Worm (Caenorhabditis elegans): Measurements from ENCODE around the gene F01F1.2.

F01F1.2 gene

DNA sequence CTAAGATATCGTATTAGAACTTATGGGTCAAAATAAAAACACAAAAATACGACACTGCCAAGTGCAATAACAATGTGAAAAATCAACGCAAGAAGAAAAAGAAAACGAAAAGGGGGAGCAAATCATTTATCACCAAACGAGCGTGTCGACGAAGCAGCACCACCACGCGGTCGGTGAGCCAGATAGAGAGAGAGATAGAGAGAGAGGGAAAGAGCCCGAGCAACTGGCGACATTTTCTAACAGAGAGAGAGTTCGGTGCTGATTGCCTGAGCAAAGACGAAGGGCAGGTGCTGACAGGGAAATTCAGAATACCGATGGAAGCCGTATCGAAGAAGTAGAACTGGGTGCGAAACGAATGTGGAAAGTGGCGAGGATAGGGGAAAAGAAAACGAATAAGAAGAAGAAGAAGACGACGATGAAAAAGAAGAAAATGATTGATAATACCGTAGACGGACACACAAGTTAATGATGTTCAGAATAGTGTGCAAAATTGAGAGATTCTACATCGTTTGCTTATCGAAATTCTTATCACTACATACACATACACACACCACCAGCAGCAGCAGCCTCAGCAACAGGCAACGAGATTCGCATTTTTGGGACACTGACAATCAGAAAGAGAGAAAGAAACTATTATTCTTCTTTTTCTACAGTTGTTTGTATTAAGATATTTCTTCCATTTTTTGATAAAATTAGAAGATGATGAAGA is 43.0 kb upstream of the F01F1.2 start (continued):
- TF ChIP-seq snpc-1.2 (GFP tag; IDR thresholded peaks at IDR 0.05), result no peak
- no peak for TF ChIP-seq zfp-3 (GFP tag; conservative IDR thresholded peaks at IDR 0.05)
- peak; percentile 63 for TF ChIP-seq mxl-3 (GFP tag; optimal IDR thresholded peaks at IDR 0.05)
- peak; percentile 27 for TF ChIP-seq mep-1 (tag; optimal IDR thresholded peaks at IDR 0.05)
- peak; percentile 7 for TF ChIP-seq hlh-30 (tag; optimal IDR thresholded peaks at IDR 0.05; ENCODE audit: insufficient read depth)
- peak; percentile 16 for TF ChIP-seq nhr-77 (tag; optimal IDR thresholded peaks at IDR 0.05)
- no peak for TF ChIP-seq lin-29 (GFP tag; IDR thresholded peaks at IDR 0.05)
- no peak for TF ChIP-seq nhr-42 (GFP tag; IDR thresholded peaks at IDR 0.05)
- no peak for TF ChIP-seq cey-2 (tag; optimal IDR thresholded peaks at IDR 0.05; ENCODE audit: borderline replicate concordance, insufficient read depth)
- TF ChIP-seq mdl-1 (tag; optimal IDR thresholded peaks at IDR 0.05), result peak in 1 of 2 experiments; percentile 31
- TF ChIP-seq hif-1 (tag; optimal IDR thresholded peaks at IDR 0.05), result no peak
- TF ChIP-seq tra-1 (GFP tag; IDR thresholded peaks at IDR 0.05), result peak; percentile 41; the same call in 1 of the 2 replicates
- no peak for TF ChIP-seq spr-3 (GFP tag; optimal IDR thresholded peaks at IDR 0.05)
- peak; percentile 68 for TF ChIP-seq aha-1 (tag)
- TF ChIP-seq daf-16 (GFP tag; optimal IDR thresholded peaks at IDR 0.05), result peak in 1 of 2 experiments; percentile 1
- peak; percentile 69 for TF ChIP-seq daf-16 (tag; optimal IDR thresholded peaks at IDR 0.05)

DNA sequence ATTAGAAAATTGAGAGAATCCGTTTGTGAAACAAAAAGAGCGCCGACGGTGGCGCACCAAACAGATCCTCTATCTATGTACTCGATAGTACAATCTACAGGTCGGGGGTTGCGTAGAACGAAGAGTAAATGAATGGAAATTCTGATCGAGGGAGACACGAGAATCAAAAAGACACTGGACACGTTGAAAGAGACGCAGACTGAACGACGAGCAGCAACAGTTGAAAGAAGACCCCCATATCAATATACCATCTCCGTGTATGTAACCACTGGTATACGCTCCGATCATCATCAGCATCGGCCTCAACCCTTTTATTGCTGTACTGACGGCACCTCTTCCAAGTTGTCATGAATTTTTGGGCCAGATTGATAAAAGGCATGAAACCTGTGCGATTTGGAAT is 42.1 kb upstream of the F01F1.2 start:
- TF ChIP-seq daf-16 (GFP tag; optimal IDR thresholded peaks at IDR 0.05) (no peak), daf-16 (tag; optimal IDR thresholded peaks at IDR 0.05) (peak; percentile 30), lin-15B (tag; optimal IDR thresholded peaks at IDR 0.05) (no peak), mdl-1 (tag; optimal IDR thresholded peaks at IDR 0.05) (peak in 1 of 2 experiments; percentile 2), ceh-62 (tag; optimal IDR thresholded peaks at IDR 0.05) (no peak), unc-62 (GFP tag; optimal IDR thresholded peaks at IDR 0.05 in 1 of 2) (peak in 1 of 2 experiments; percentile 86), unc-62 (tag; optimal IDR thresholded peaks at IDR 0.05) (no peak)

DNA sequence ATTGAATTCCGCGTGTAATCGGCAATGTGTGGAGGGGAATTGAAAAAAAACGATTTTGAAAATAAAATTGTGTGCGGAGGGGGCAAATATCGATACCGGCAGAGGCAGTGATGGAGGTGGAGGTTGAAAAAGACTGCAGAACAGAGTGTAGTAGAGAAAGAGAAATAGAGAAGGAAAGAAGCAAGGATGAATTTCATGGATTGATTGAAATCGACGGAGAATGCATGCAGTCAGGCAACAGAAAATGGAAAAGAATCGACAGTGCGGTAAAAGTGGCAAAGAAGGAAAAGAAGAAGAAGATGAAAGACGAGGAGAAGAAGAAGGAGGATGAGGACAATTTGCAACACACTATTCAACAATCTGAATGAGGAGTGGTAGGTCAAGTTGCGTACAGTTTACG is 41.5 kb upstream of the F01F1.2 start, which contains the start of gene W04D12.1:
Gene W04D12.1 (plus strand): TSS at position 111 of the 400 bp plus-strand sequence.
- 0 out of 2 replicates have a peak, but pooled peaks have one; percentile 15 for TF ChIP-seq ZK337.2 (GFP tag; IDR thresholded peaks at IDR 0.05)
- 0 out of 2 replicates have a peak, but pooled peaks have one; percentile 32 for TF ChIP-seq snpc-1.2 (GFP tag; IDR thresholded peaks at IDR 0.05)
- no peak for TF ChIP-seq madf-5 (GFP tag; IDR thresholded peaks at IDR 0.05)
- peak in 1 of 2 experiments; percentile 63 for TF ChIP-seq unc-62 (GFP tag; optimal IDR thresholded peaks at IDR 0.05 in 1 of 2)
- TF ChIP-seq unc-62 (tag; optimal IDR thresholded peaks at IDR 0.05), result no peak

DNA sequence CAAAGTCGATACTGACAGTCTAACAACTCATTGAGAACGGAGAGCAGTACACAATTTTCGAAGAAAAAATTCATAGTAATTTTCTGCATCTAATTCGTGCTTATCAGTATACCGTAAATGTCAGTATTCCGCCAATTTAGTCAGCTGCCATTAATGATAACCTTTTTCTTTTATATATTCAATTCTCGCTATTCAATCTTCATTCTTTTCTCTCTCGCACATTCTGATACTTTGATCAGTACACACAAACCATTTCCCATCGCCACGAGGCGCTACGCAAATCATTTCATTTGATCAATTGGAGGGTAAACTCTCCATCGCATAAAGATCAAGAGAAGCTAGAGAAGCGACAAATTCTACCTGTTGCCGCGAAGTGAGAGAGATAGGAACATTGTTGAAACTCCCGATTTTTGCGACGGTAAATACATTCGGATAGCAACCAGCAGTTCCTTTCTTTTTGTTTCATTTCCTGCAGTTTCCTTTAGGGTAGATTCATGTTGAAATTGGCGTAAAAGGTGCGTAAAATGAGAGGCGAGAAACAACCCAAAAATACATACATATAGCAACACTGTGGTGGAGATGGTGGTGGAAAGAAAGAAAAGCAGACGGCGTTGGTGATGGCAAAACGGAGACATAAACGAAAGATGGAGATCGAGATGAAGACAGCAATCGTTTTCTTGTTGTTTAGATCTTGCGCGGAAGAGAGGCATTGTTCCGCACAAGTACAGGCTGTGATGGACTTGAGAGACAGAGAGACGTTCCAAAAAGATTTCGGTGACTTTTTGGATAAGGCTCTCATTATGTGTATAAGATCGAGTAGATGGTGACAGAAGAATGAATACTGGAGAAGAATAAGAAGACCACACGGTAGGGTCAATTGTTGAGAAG is 40.0 kb upstream of the F01F1.2 start:
- peak; percentile 9 for TF ChIP-seq cey-2 (tag; optimal IDR thresholded peaks at IDR 0.05; ENCODE audit: borderline replicate concordance, insufficient read depth)
- peak; percentile 6 for TF ChIP-seq nhr-102 (tag; optimal IDR thresholded peaks at IDR 0.05)
- peak; percentile 27; the same call in 1 of the 2 replicates for TF ChIP-seq T26A8.4 (GFP tag; IDR thresholded peaks at IDR 0.05)
- no peak for TF ChIP-seq spr-1 (tag; optimal IDR thresholded peaks at IDR 0.05)
- TF ChIP-seq ceh-82 (tag; optimal IDR thresholded peaks at IDR 0.05), result no peak
- peak; percentile 58; the same call in 1 of the 2 replicates for TF ChIP-seq tra-1 (GFP tag; IDR thresholded peaks at IDR 0.05)
- peak; percentile 81 for TF ChIP-seq nhr-48 (tag; optimal IDR thresholded peaks at IDR 0.05)
- TF ChIP-seq nhr-6 (tag; optimal IDR thresholded peaks at IDR 0.05), result peak; percentile 67
- TF ChIP-seq dve-1 (tag; optimal IDR thresholded peaks at IDR 0.05; ENCODE audit: insufficient read depth), result peak; percentile 95
- peak; percentile 87 for TF ChIP-seq php-3 (GFP tag; IDR thresholded peaks at IDR 0.05)
- TF ChIP-seq pqm-1 (tag; optimal IDR thresholded peaks at IDR 0.05), result peak; percentile 93
- peak in 1 of 2 experiments; percentile 60 for TF ChIP-seq daf-16 (GFP tag; optimal IDR thresholded peaks at IDR 0.05)
- peak; percentile 82 for TF ChIP-seq daf-16 (tag; optimal IDR thresholded peaks at IDR 0.05)
- TF ChIP-seq hlh-11 (tag; optimal IDR thresholded peaks at IDR 0.05), result peak; percentile 93
- peak; percentile 30 for TF ChIP-seq mes-2 (tag; optimal IDR thresholded peaks at IDR 0.05; ENCODE audit: poor library complexity, severe bottlenecking)
- TF ChIP-seq dmd-6 (GFP tag; IDR thresholded peaks at IDR 0.05), result peak; percentile 95
- peak; percentile 15 for TF ChIP-seq duxl-1 (tag; optimal IDR thresholded peaks at IDR 0.05; ENCODE audit: poor library complexity)
- no peak for TF ChIP-seq dpl-1 (GFP tag; optimal IDR thresholded peaks at IDR 0.05)
- no peak; the same call in 1 of the 2 replicates for TF ChIP-seq ceh-20 (GFP tag; IDR thresholded peaks at IDR 0.05)
- no peak for TF ChIP-seq set-16 (GFP tag; IDR thresholded peaks at IDR 0.05)
- peak; percentile 25 for TF ChIP-seq aha-1 (tag)
- peak; percentile 49 to 82 for TF ChIP-seq unc-62 (GFP tag; optimal IDR thresholded peaks at IDR 0.05 in 1 of 2)
- no peak for TF ChIP-seq unc-62 (tag; optimal IDR thresholded peaks at IDR 0.05)
- 0 out of 2 replicates have a peak, but pooled peaks have one; percentile 7 for TF ChIP-seq hmg-1.1 (GFP tag; IDR thresholded peaks at IDR 0.05)
- TF ChIP-seq nhr-77 (tag; optimal IDR thresholded peaks at IDR 0.05), result peak; percentile 77
